Fruit fly (Drosophila melanogaster): Measurements from ENCODE around the gene tin.

Gene tin

dm6 chr3R:21347815-21348186 lies 31.0 kb upstream of the tin start (continued):
- TF ChIP-seq pnt (GFP tag; optimal IDR thresholded peaks at IDR 0.05): no peak
- TF ChIP-seq esg (GFP tag; conservative IDR thresholded peaks at IDR 0.05): 0 out of 2 replicates have a peak, but pooled peaks have one; percentile 21
- TF ChIP-seq CG13296 (GFP tag; optimal IDR thresholded peaks at IDR 0.05): no peak
- TF ChIP-seq CG31365 (tag; optimal IDR thresholded peaks at IDR 0.05): no peak
- TF ChIP-seq nau (GFP tag; optimal IDR thresholded peaks at IDR 0.05): no peak
- TF ChIP-seq ind (GFP tag; optimal IDR thresholded peaks at IDR 0.05): peak; percentile 16
- TF ChIP-seq CG16779 (GFP tag; IDR thresholded peaks at IDR 0.05): no peak
- no peak for TF ChIP-seq tin (GFP tag; optimal IDR thresholded peaks at IDR 0.05)
- TF ChIP-seq CG17328 (GFP tag; IDR thresholded peaks at IDR 0.05): peak; percentile 51
- no peak for TF ChIP-seq Dll (GFP tag; IDR thresholded peaks at IDR 0.05; ENCODE audit: partially characterized antibody)
- no peak for TF ChIP-seq Sry-β (GFP tag; optimal IDR thresholded peaks at IDR 0.05)
- no peak for TF ChIP-seq Doc3 (GFP tag; IDR thresholded peaks at IDR 0.05; ENCODE audit: partially characterized antibody)
- TF ChIP-seq CG7839 (tag; optimal IDR thresholded peaks at IDR 0.05): peak; percentile 35
- no peak for TF ChIP-seq CG4707 (GFP tag; optimal IDR thresholded peaks at IDR 0.05)
- no peak for TF ChIP-seq CG2116 (GFP tag; optimal IDR thresholded peaks at IDR 0.05)
- no peak for TF ChIP-seq CG15479 (GFP tag; optimal IDR thresholded peaks at IDR 0.05)
- TF ChIP-seq tgo (GFP tag; IDR thresholded peaks at IDR 0.05): 0 out of 3 replicates have a peak, but pooled peaks have one; percentile 17
- TF ChIP-seq pita (GFP tag; optimal IDR thresholded peaks at IDR 0.05): no peak
- TF ChIP-seq CG2712 (tag; optimal IDR thresholded peaks at IDR 0.05): peak; percentile 52
- TF ChIP-seq Optix (GFP tag; IDR thresholded peaks at IDR 0.05): no peak
- TF ChIP-seq wdn (GFP tag; IDR thresholded peaks at IDR 0.05): no peak
- TF ChIP-seq slbo (GFP tag; IDR thresholded peaks at IDR 0.05): peak; percentile 22; the same call in 1 of the 2 replicates
- no peak for TF ChIP-seq CG4328 (GFP tag; optimal IDR thresholded peaks at IDR 0.05)
- TF ChIP-seq HLH54F (GFP tag; optimal IDR thresholded peaks at IDR 0.05): no peak
- no peak for TF ChIP-seq CG18599 (GFP tag; optimal IDR thresholded peaks at IDR 0.05)
- no peak for TF ChIP-seq CG18619 (GFP tag; optimal IDR thresholded peaks at IDR 0.05)
- no peak for TF ChIP-seq HmgD (GFP tag; optimal IDR thresholded peaks at IDR 0.05)
- TF ChIP-seq CG6791 (GFP tag; IDR thresholded peaks at IDR 0.05; ENCODE audit: partially characterized antibody): no peak
- no peak for TF ChIP-seq CG3163 (GFP tag; optimal IDR thresholded peaks at IDR 0.05)
- no peak for TF ChIP-seq CG8765 (GFP tag; IDR thresholded peaks at IDR 0.05)
- peak; percentile 41 for TF ChIP-seq Blimp-1 (GFP tag; optimal IDR thresholded peaks at IDR 0.05)
- no peak for TF ChIP-seq CG3838 (GFP tag; optimal IDR thresholded peaks at IDR 0.05)
- TF ChIP-seq CG16863 (GFP tag; optimal IDR thresholded peaks at IDR 0.05): peak; percentile 8
- no peak for TF ChIP-seq sob (GFP tag; IDR thresholded peaks at IDR 0.05)
- TF ChIP-seq CG17802 (tag; optimal IDR thresholded peaks at IDR 0.05): no peak
- TF ChIP-seq CG17359 (tag; optimal IDR thresholded peaks at IDR 0.05): no peak
- TF ChIP-seq lab (GFP tag; optimal IDR thresholded peaks at IDR 0.05): no peak
- TF ChIP-seq gce (GFP tag; IDR thresholded peaks at IDR 0.05): no peak
- TF ChIP-seq CG30403 (GFP tag; optimal IDR thresholded peaks at IDR 0.05): peak; percentile 52
- peak; percentile 68 for TF ChIP-seq CG12155 (GFP tag; optimal IDR thresholded peaks at IDR 0.05)
- TF ChIP-seq Awh (GFP tag; IDR thresholded peaks at IDR 0.05): no peak
- no peak for TF ChIP-seq nerfin-2 (GFP tag; IDR thresholded peaks at IDR 0.05; ENCODE audit: partially characterized antibody)
- TF ChIP-seq CG16813 (GFP tag; IDR thresholded peaks at IDR 0.05; ENCODE audit: partially characterized antibody): no peak
- TF ChIP-seq cg (GFP tag; optimal IDR thresholded peaks at IDR 0.05): no peak
- TF ChIP-seq knrl (GFP tag; IDR thresholded peaks at IDR 0.05; ENCODE audit: partially characterized antibody): no peak
- no peak for TF ChIP-seq CG17186 (GFP tag; optimal IDR thresholded peaks at IDR 0.05)
- TF ChIP-seq CG7963 (GFP tag; IDR thresholded peaks at IDR 0.05; ENCODE audit: partially characterized antibody): no peak
- TF ChIP-seq Atf-2 (GFP tag; optimal IDR thresholded peaks at IDR 0.05): no peak
- TF ChIP-seq lov (optimal IDR thresholded peaks at IDR 0.05): no peak
- TF ChIP-seq lov (GFP tag; IDR thresholded peaks at IDR 0.05): no peak
- TF ChIP-seq lilli (GFP tag; optimal IDR thresholded peaks at IDR 0.05): peak; percentile 2

Measured in whole organism, embryonic.